Fruit fly (Drosophila melanogaster): ENCODE results near the gene CG32726.

Gene CG32726

dm6 chrX:7377840-7378239 lies 47.7 kb downstream of the CG32726 start, which contains the start of gene CheA7a:
Gene CheA7a, plus strand, starts transcription at chrX:7378140.
- TF ChIP-seq CG11247 (GFP tag; IDR thresholded peaks at IDR 0.05): no peak
- peak; percentile 77 for TF ChIP-seq Ets65A (GFP tag)
- no peak for TF ChIP-seq Spps (tag; optimal IDR thresholded peaks at IDR 0.05)
- TF ChIP-seq knrl (GFP tag; IDR thresholded peaks at IDR 0.05; ENCODE audit: partially characterized antibody): no peak
- TF ChIP-seq Bteb2 (GFP tag; optimal IDR thresholded peaks at IDR 0.05): no peak
- no peak for TF ChIP-seq CTCF (GFP tag; optimal IDR thresholded peaks at IDR 0.05)
- TF ChIP-seq Hand (GFP tag; optimal IDR thresholded peaks at IDR 0.05): no peak
- TF ChIP-seq CG9215 (GFP tag; IDR thresholded peaks at IDR 0.05): no peak
- TF ChIP-seq gsb-n (tag; optimal IDR thresholded peaks at IDR 0.05): no peak

All from whole organism, embryonic.